Fruit fly (Drosophila melanogaster): ENCODE results near the gene CG5114.

DNA sequence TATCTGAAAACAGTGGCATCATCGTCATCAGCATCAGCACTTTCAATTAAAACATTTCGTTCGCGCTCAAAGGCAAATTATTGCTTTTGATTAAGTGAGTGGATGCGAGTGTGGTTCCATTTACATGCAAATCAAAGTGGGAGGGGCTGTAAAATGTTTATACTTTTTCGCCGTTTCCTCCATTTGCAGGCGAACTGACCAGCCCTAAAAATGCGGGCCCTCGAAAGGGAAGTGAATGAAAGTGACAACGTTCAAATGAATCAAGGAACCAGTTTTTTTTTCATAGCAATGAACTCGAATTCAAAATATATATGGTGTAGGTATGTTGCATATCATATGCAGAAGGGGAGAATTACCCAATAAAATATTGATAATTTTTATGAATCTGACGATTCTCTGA lies 28.0 kb downstream of the CG5114 start:
- TF ChIP-seq Sin3A (optimal IDR thresholded peaks at IDR 0.05) (no peak), psq (optimal IDR thresholded peaks at IDR 0.05) (no peak), Myc (optimal IDR thresholded peaks at IDR 0.05) (no peak), insv (optimal IDR thresholded peaks at IDR 0.05) (no peak), h (optimal IDR thresholded peaks at IDR 0.05) (no peak), ttk (optimal IDR thresholded peaks at IDR 0.05) (no peak)
